Fruit fly (Drosophila melanogaster): Measurements from ENCODE around the gene kst.
A peak's percentile ranks its signal among the peaks of the same experiment; 100 is the strongest.

Gene kst

dm6 chr3L:3381869-3382488 lies 45.3 kb downstream of the kst start (continued):
- TF ChIP-seq CG1602 (GFP tag; optimal IDR thresholded peaks at IDR 0.05) (peak; percentile 12), Dad (GFP tag; optimal IDR thresholded peaks at IDR 0.05) (no peak), CG1647 (GFP tag; optimal IDR thresholded peaks at IDR 0.05) (no peak), E2f2 (GFP tag; IDR thresholded peaks at IDR 0.05) (no peak), p53 (GFP tag; optimal IDR thresholded peaks at IDR 0.05) (no peak), knrl (GFP tag; IDR thresholded peaks at IDR 0.05; ENCODE audit: partially characterized antibody) (no peak), Hmr (GFP tag; optimal IDR thresholded peaks at IDR 0.05) (no peak), Gsc (GFP tag; IDR thresholded peaks at IDR 0.05) (no peak), run (tag; optimal IDR thresholded peaks at IDR 0.05) (no peak), pita (GFP tag; optimal IDR thresholded peaks at IDR 0.05) (no peak), onecut (GFP tag; IDR thresholded peaks at IDR 0.05) (peak; percentile 19), CG10654 (GFP tag; optimal IDR thresholded peaks at IDR 0.05) (no peak), H15 (GFP tag; IDR thresholded peaks at IDR 0.05) (peak; percentile 51; the same call in 1 of the 3 replicates), CkIIα-i1 (GFP tag; IDR thresholded peaks at IDR 0.05) (no peak), CG34224 (GFP tag; IDR thresholded peaks at IDR 0.05; ENCODE audit: partially characterized antibody) (no peak), CG9609 (GFP tag; optimal IDR thresholded peaks at IDR 0.05) (no peak), CG11456 (GFP tag; IDR thresholded peaks at IDR 0.05) (peak; percentile 68; the same call in 2 of the 3 replicates), dm (GFP tag; optimal IDR thresholded peaks at IDR 0.05) (no peak), sd (tag; optimal IDR thresholded peaks at IDR 0.05) (no peak), CG10543 (GFP tag; optimal IDR thresholded peaks at IDR 0.05) (no peak), Ravus (GFP tag; IDR thresholded peaks at IDR 0.05) (no peak), CG42726 (GFP tag; IDR thresholded peaks at IDR 0.05; ENCODE audit: partially characterized antibody) (no peak), Awh (GFP tag; IDR thresholded peaks at IDR 0.05) (peak; percentile 55; the same call in 1 of the 2 replicates), CG15269 (tag; optimal IDR thresholded peaks at IDR 0.05) (peak; percentile 60), Lhr (GFP tag; optimal IDR thresholded peaks at IDR 0.05) (no peak), CG11398 (GFP tag; optimal IDR thresholded peaks at IDR 0.05) (no peak), Dek (tag; optimal IDR thresholded peaks at IDR 0.05) (peak; percentile 47), CG10959 (GFP tag; IDR thresholded peaks at IDR 0.05) (no peak), lab (GFP tag; optimal IDR thresholded peaks at IDR 0.05) (peak; percentile 61), Ada2b (GFP tag; IDR thresholded peaks at IDR 0.05) (peak; percentile 70), CG2202 (tag; optimal IDR thresholded peaks at IDR 0.05) (no peak), Hr78 (GFP tag; optimal IDR thresholded peaks at IDR 0.05) (no peak), prd (optimal IDR thresholded peaks at IDR 0.05) (no peak), prd (GFP tag; IDR thresholded peaks at IDR 0.05) (peak; percentile 60; the same call in 2 of the 3 replicates), HHEX (GFP tag; optimal IDR thresholded peaks at IDR 0.05) (peak; percentile 16), fd3F (GFP tag; optimal IDR thresholded peaks at IDR 0.05) (peak; percentile 27), CG18764 (GFP tag; optimal IDR thresholded peaks at IDR 0.05) (no peak), corto (GFP tag; optimal IDR thresholded peaks at IDR 0.05) (no peak), BtbVII (GFP tag; optimal IDR thresholded peaks at IDR 0.05) (no peak), ap (GFP tag; IDR thresholded peaks at IDR 0.05) (peak; percentile 28; the same call in 1 of the 2 replicates), CG8765 (GFP tag; IDR thresholded peaks at IDR 0.05) (peak; percentile 39), sima (GFP tag; optimal IDR thresholded peaks at IDR 0.05) (no peak), CG6813 (GFP tag; optimal IDR thresholded peaks at IDR 0.05) (no peak), YL-1 (GFP tag; optimal IDR thresholded peaks at IDR 0.05) (no peak), salm (tag; optimal IDR thresholded peaks at IDR 0.05) (no peak), NFAT (GFP tag; IDR thresholded peaks at IDR 0.05) (peak; percentile 74), Nf-YB (GFP tag; optimal IDR thresholded peaks at IDR 0.05) (no peak), Doc3 (GFP tag; IDR thresholded peaks at IDR 0.05; ENCODE audit: partially characterized antibody) (no peak), h (optimal IDR thresholded peaks at IDR 0.05) (no peak)
